Worm (Caenorhabditis elegans) whole organism, L3 larva: ENCODE data around the gene str-151.

Experiments
- R02D3.7 ChIP-seq: fragments of 150-350 bp; optimal IDR thresholded peaks from 2 replicates; lab custom pipeline; 2014; ENCODE audit warnings: missing biosample characterization, missing genetic modification characterization
- ZK546.5 ChIP-seq: sonication (generic microtip); optimal IDR thresholded peaks from 2 replicates; lab custom pipeline; 2017; ENCODE audit warnings: missing biosample characterization, missing genetic modification characterization
- ama-1 ChIP-seq: fragments of 150-350 bp; optimal IDR thresholded peaks from 2 replicates; lab custom pipeline; 2018
- ceh-16 ChIP-seq: sonication (generic microtip); optimal IDR thresholded peaks from 2 replicates; lab custom pipeline; 2017; ENCODE audit warnings: missing biosample characterization, missing genetic modification characterization
- ceh-82 ChIP-seq: fragments of 150-350 bp; optimal IDR thresholded peaks from 2 replicates; lab custom pipeline; 2014; ENCODE audit warnings: missing biosample characterization, missing genetic modification characterization
- daf-12 ChIP-seq: fragments of 150-350 bp; optimal IDR thresholded peaks from 2 replicates; lab custom pipeline; 2014; ENCODE audit warnings: missing biosample characterization, missing genetic modification reagents, missing genetic modification characterization
- egl-27 ChIP-seq: sonication (generic microtip); optimal IDR thresholded peaks from 4 replicates; lab custom pipeline; 2017; ENCODE audit warnings: missing biosample characterization, missing genetic modification reagents, missing genetic modification characterization
- egl-5 ChIP-seq: fragments of 150-350 bp; optimal IDR thresholded peaks from 2 replicates; lab custom pipeline; 2017; ENCODE audit warnings: missing biosample characterization, missing genetic modification reagents, missing genetic modification characterization, inconsistent platforms
- elt-1 ChIP-seq: fragments of 150-350 bp; optimal IDR thresholded peaks from 2 replicates; lab custom pipeline; 2014; ENCODE audit warnings: missing biosample characterization, missing genetic modification characterization
- elt-2 ChIP-seq: sonication (generic microtip); optimal IDR thresholded peaks from 2 replicates; lab custom pipeline; 2016; ENCODE audit warnings: missing genetic modification reagents, mild to moderate bottlenecking, missing genetic modification characterization, missing compliant biosample characterization
- elt-3 ChIP-seq, 3 experiments: fragments of 150-350 bp in 1 of 3; sonication (generic microtip) in 2 of 3; optimal IDR thresholded peaks; 2 replicates in 2 of 3; 4 replicates in 1 of 3; lab custom pipeline; 2014 to 2017; ENCODE audit warnings: missing biosample characterization in 3 of 3, missing genetic modification characterization in 3 of 3
- fkh-10 ChIP-seq: sonication (generic microtip); optimal IDR thresholded peaks from 2 replicates; lab custom pipeline; 2017; ENCODE audit warnings: missing biosample characterization, missing genetic modification reagents, missing genetic modification characterization
- fkh-2 ChIP-seq: fragments of 150-350 bp; optimal IDR thresholded peaks from 2 replicates; lab custom pipeline; 2014; ENCODE audit warnings: missing biosample characterization, missing genetic modification reagents, missing genetic modification characterization
- jun-1 ChIP-seq: fragments of 150-350 bp; optimal IDR thresholded peaks from 2 replicates; lab custom pipeline; 2014; ENCODE audit warnings: missing biosample characterization, missing genetic modification reagents, missing genetic modification characterization
- lin-15B ChIP-seq: fragments of 150-350 bp; optimal IDR thresholded peaks from 2 replicates; lab custom pipeline; 2014; ENCODE audit warnings: missing biosample characterization, missing genetic modification characterization
- lsy-12 ChIP-seq: sonication (generic microtip); optimal IDR thresholded peaks from 2 replicates; lab custom pipeline; 2016; ENCODE audit warnings: mild to moderate bottlenecking, missing genetic modification characterization, missing compliant biosample characterization
- mdl-1 ChIP-seq: fragments of 150-350 bp; optimal IDR thresholded peaks from 2 replicates; lab custom pipeline; 2014; ENCODE audit warnings: missing biosample characterization, missing genetic modification characterization
- mml-1 ChIP-seq: fragments of 150-350 bp; sonication (generic microtip); optimal IDR thresholded peaks from 3 replicates; lab custom pipeline; 2014; ENCODE audit warnings: missing biosample characterization, missing genetic modification characterization
- nfya-1 ChIP-seq: sonication (generic microtip); optimal IDR thresholded peaks from 2 replicates; lab custom pipeline; 2017; ENCODE audit warnings: missing genetic modification characterization, mild to moderate bottlenecking, missing compliant biosample characterization, antibody characterized with exemption, moderate library complexity; ENCODE audit not compliant: insufficient read depth
- nhr-11 ChIP-seq: fragments of 150-350 bp; optimal IDR thresholded peaks from 2 replicates; lab custom pipeline; 2014; ENCODE audit warnings: missing biosample characterization, missing genetic modification characterization
- nhr-12 ChIP-seq: fragments of 150-350 bp; optimal IDR thresholded peaks from 2 replicates; lab custom pipeline; 2014; ENCODE audit warnings: missing biosample characterization, missing genetic modification characterization
- nhr-23 ChIP-seq: fragments of 150-350 bp; optimal IDR thresholded peaks from 2 replicates; lab custom pipeline; 2014; ENCODE audit warnings: missing biosample characterization, missing genetic modification reagents, missing genetic modification characterization
- nhr-237 ChIP-seq: fragments of 150-350 bp; optimal IDR thresholded peaks from 2 replicates; lab custom pipeline; 2014; ENCODE audit warnings: missing biosample characterization, missing genetic modification characterization
- nhr-25 ChIP-seq: sonication (generic microtip); optimal IDR thresholded peaks from 2 replicates; lab custom pipeline; 2017; ENCODE audit warnings: missing biosample characterization, missing genetic modification characterization
- nhr-28 ChIP-seq: fragments of 150-350 bp; optimal IDR thresholded peaks from 2 replicates; lab custom pipeline; 2014; ENCODE audit warnings: missing biosample characterization, missing genetic modification characterization
- nhr-67 ChIP-seq: fragments of 150-350 bp; optimal IDR thresholded peaks from 2 replicates; lab custom pipeline; 2014; ENCODE audit warnings: missing biosample characterization, missing genetic modification characterization
- nhr-76 ChIP-seq: fragments of 150-350 bp; sonication (generic microtip); optimal IDR thresholded peaks from 5 replicates; lab custom pipeline; 2014; ENCODE audit warnings: missing biosample characterization, missing genetic modification characterization
- nhr-77 ChIP-seq: fragments of 150-350 bp; optimal IDR thresholded peaks from 2 replicates; lab custom pipeline; 2014; ENCODE audit warnings: missing biosample characterization, missing genetic modification characterization
- pha-4 ChIP-seq: fragments of 150-350 bp; optimal IDR thresholded peaks from 2 replicates; lab custom pipeline; 2014; ENCODE audit warnings: missing biosample characterization, missing genetic modification reagents, missing genetic modification characterization
- pqm-1 ChIP-seq: fragments of 150-350 bp; optimal IDR thresholded peaks from 2 replicates; lab custom pipeline; 2017; ENCODE audit warnings: missing biosample characterization, missing genetic modification characterization, inconsistent platforms
- sea-2 ChIP-seq: fragments of 150-350 bp; sonication (generic microtip); optimal IDR thresholded peaks from 4 replicates; lab custom pipeline; 2014; ENCODE audit warnings: missing biosample characterization, missing genetic modification reagents, missing genetic modification characterization
- snpc-4 ChIP-seq: fragments of 150-350 bp; optimal IDR thresholded peaks from 2 replicates; lab custom pipeline; 2014; ENCODE audit warnings: missing biosample characterization, missing genetic modification characterization
- unc-39 ChIP-seq: sonication (generic microtip); optimal IDR thresholded peaks from 4 replicates; lab custom pipeline; 2017; ENCODE audit warnings: missing biosample characterization, missing genetic modification characterization
- unc-62 ChIP-seq: fragments of 150-350 bp; sonication (generic microtip); optimal IDR thresholded peaks from 4 replicates; lab custom pipeline; 2014; ENCODE audit warnings: missing biosample characterization, missing genetic modification reagents, missing genetic modification characterization
- zag-1 ChIP-seq: fragments of 150-350 bp; optimal IDR thresholded peaks from 2 replicates; lab custom pipeline; 2014; ENCODE audit warnings: missing biosample characterization, missing genetic modification characterization
- ztf-11 ChIP-seq: fragments of 150-350 bp; optimal IDR thresholded peaks from 2 replicates; lab custom pipeline; 2014; ENCODE audit warnings: missing biosample characterization, missing genetic modification characterization
- ztf-4 ChIP-seq: fragments of 150-350 bp; optimal IDR thresholded peaks from 2 replicates; lab custom pipeline; 2014; ENCODE audit warnings: missing biosample characterization, missing genetic modification characterization

Gene str-151

ce11 chrV:16535172-16535571 is 40.8 kb upstream of the str-151 start, which contains the start of gene Y32B12B.8:
Gene Y32B12B.8, plus strand, starts transcription at chrV:16535472.
- TF ChIP-seq nhr-28 (tag; lab: Kevin White, UChicago) (no peak), nhr-11 (no peak), snpc-4 (tag; lab: Kevin White, UChicago) (no peak), daf-12 (tag; lab: Kevin White, UChicago) (no peak), fkh-2 (no peak), elt-3 (tag; optimal IDR thresholded peaks at IDR 0.05; lab: Kevin White, UChicago) (no peak), ceh-16 (tag; lab: Kevin White, UChicago) (no peak), fkh-10 (GFP tag; lab: Kevin White, UChicago) (no peak), unc-39 (tag; lab: Kevin White, UChicago) (no peak), nhr-23 (tag; lab: Kevin White, UChicago) (no peak), nhr-25 (tag; lab: Kevin White, UChicago) (no peak), jun-1 (tag; lab: Kevin White, UChicago) (no peak)

DNA sequence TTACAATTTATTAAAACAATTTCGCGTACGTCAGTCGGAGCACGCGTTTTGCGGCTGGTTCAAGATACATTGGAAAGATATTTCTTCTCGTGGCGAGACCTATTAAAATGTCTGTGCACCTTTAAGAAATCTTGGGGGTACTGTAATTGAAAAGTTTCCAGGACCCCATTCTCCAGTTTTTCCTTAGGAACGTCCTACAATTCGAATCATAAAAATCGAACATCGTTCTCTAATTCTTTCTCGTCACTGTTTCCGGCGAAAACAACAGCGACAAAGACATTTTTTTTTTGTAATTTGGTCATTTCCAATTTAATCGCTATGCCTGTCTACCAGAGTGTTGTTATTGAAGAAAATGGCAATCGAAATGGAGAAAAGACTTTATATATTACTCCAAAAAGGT is 39.3 kb upstream of the str-151 start, which contains the start of gene Y32B12B.1:
Gene Y32B12B.1, plus strand, starts transcription at position 301 of the 400 bp plus-strand sequence.
- TF ChIP-seq ceh-82 (tag; lab: Kevin White, UChicago), result no peak
- no peak for TF ChIP-seq nhr-12 (tag; lab: Kevin White, UChicago)
- no peak for TF ChIP-seq pqm-1 (tag; lab: Kevin White, UChicago)
- TF ChIP-seq nhr-67 (tag; lab: Kevin White, UChicago), result no peak
- TF ChIP-seq snpc-4 (tag; lab: Kevin White, UChicago), result no peak
- TF ChIP-seq nhr-11, result no peak

- TF ChIP-seq ceh-16 (tag; lab: Kevin White, UChicago), result no peak
- no peak for TF ChIP-seq nhr-67 (tag; lab: Kevin White, UChicago)
- no peak for TF ChIP-seq snpc-4 (tag; lab: Kevin White, UChicago)
- TF ChIP-seq egl-27 (tag; lab: Kevin White, UChicago), result no peak
- no peak for TF ChIP-seq fkh-2
- no peak for TF ChIP-seq unc-62 (GFP tag; lab: Kevin White, UChicago)
- peak; percentile 83 for TF ChIP-seq nfya-1 (tag; lab: Kevin White, UChicago)
- no peak for TF ChIP-seq mml-1
- TF ChIP-seq ama-1 (lab: Kevin White, UChicago), result no peak
- TF ChIP-seq nhr-28 (tag; lab: Kevin White, UChicago), result no peak
- no peak for TF ChIP-seq nhr-77 (tag; lab: Kevin White, UChicago)
- TF ChIP-seq mdl-1 (tag; lab: Kevin White, UChicago), result no peak
- peak; percentile 36 for TF ChIP-seq elt-2 (tag; lab: Kevin White, UChicago)
- TF ChIP-seq nhr-12 (tag; lab: Kevin White, UChicago), result no peak
- no peak for TF ChIP-seq ztf-4 (tag; lab: Kevin White, UChicago)
- TF ChIP-seq zag-1 (tag; lab: Kevin White, UChicago), result no peak
- no peak for TF ChIP-seq nhr-23 (tag; lab: Kevin White, UChicago)
- TF ChIP-seq nhr-25 (tag; lab: Kevin White, UChicago), result no peak
- TF ChIP-seq lin-15B, result peak; percentile 73
- no peak for TF ChIP-seq jun-1 (tag; lab: Kevin White, UChicago)
- no peak for TF ChIP-seq nhr-11
- no peak for TF ChIP-seq ZK546.5 (tag; lab: Kevin White, UChicago)
- no peak for TF ChIP-seq sea-2 (GFP tag; lab: Kevin White, UChicago)
Observed at ce11 chrV:16537908-16538446, 38.0 kb upstream of the str-151 start, which contains the start of gene Y32B12B.2. Gene Y32B12B.2, plus strand, starts transcription at chrV:16538396.

DNA sequence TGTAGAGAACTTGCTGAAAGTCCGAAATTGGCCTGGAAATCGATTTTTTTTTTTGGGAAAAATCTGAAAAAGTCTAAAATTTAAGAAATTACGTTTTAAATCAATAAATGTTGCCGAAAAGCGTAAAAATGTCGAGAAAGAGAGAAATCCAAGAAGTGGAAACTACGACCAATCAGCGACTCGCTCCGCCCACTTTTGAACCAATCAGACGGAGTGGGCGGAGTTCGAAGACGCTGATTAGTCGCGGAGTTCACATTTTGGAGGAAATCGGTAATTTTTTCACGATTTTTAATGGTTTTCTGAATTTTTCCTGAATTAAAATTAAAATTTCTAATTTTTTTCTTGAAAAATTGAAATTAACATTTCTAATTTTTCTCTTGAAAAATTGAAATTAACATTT is 36.3 kb upstream of the str-151 start:
- TF ChIP-seq nhr-12 (tag; lab: Kevin White, UChicago) (no peak), nfya-1 (tag; lab: Kevin White, UChicago) (peak; percentile 86)

- TF ChIP-seq nhr-237, result no peak
- no peak for TF ChIP-seq nhr-23 (tag; lab: Kevin White, UChicago)
- peak; percentile 83 for TF ChIP-seq nfya-1 (tag; lab: Kevin White, UChicago)
Observed at ce11 chrV:16540657-16541056, 35.3 kb upstream of the str-151 start.

DNA sequence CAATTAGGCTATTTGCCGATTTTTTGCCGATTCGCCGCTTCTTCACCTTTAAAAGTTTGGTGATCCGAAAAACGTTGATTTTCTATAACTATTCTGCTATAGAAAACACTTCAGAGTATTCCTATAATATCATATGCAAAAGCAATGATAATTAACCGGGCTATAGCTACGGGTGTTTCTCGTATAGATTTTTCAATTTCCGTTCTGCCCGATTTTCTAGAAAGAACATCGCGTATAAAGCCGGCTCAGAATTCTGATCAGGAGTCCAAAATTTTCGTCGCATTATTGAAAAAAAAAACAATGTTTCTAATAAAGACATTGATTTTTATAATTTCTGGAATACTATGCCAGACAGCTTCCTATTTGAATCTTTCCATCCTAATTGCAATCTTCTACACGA is 25.3 kb upstream of the str-151 start, which contains the start of gene srbc-65:
Gene srbc-65, plus strand, starts transcription at position 301 of the 400 bp plus-strand sequence.
- TF ChIP-seq pha-4 (no peak), lsy-12 (tag; lab: Kevin White, UChicago) (no peak), sea-2 (GFP tag; lab: Kevin White, UChicago) (no peak), nhr-67 (tag; lab: Kevin White, UChicago) (no peak), nhr-76 (tag; lab: Kevin White, UChicago) (no peak), nhr-11 (no peak), elt-1 (no peak), R02D3.7 (tag; lab: Kevin White, UChicago) (no peak), egl-5 (tag; lab: Kevin White, UChicago) (no peak), ztf-11 (tag; lab: Kevin White, UChicago) (no peak), egl-27 (tag; lab: Kevin White, UChicago) (no peak), unc-39 (tag; lab: Kevin White, UChicago) (no peak)
